Fruit fly (Drosophila melanogaster): Measurements from ENCODE around the gene Cyp4d2.

Gene Cyp4d2

DNA sequence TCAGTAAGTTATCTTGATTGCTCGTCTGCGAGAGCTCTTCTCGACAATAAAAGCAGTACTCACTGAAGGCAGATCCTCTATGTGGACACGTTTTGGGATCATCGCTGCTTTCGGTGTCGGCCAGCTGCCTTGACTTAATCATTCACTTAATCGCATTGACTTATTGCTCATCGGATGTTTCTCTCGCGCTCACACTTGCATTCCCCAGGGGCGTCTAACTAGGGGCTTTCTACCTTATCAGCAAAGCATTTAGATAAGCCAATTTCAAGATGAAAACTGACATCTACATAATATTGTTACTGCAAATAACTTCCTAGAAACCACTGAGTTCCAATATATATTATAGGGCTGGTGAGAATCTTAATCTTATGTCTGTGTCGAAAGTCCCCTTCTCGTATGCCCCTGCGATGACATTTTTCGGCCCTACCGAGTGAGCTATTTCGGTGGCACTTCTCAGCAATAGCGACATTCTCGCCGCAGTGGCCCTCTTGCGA is 36.6 kb downstream of the Cyp4d2 start:
- TF ChIP-seq CG10979 (tag; optimal IDR thresholded peaks at IDR 0.05) (no peak), sens-2 (GFP tag; IDR thresholded peaks at IDR 0.05) (no peak), Med (GFP tag) (peak; percentile 25), CG18476 (GFP tag; optimal IDR thresholded peaks at IDR 0.05) (no peak), CG12942 (GFP tag; optimal IDR thresholded peaks at IDR 0.05) (no peak), CG11504 (tag; optimal IDR thresholded peaks at IDR 0.05) (peak; percentile 6), Blimp-1 (GFP tag; optimal IDR thresholded peaks at IDR 0.05) (peak; percentile 14), lov (optimal IDR thresholded peaks at IDR 0.05) (no peak), lov (GFP tag; IDR thresholded peaks at IDR 0.05) (no peak), Opbp (GFP tag; IDR thresholded peaks at IDR 0.05; ENCODE audit: partially characterized antibody) (no peak), gfzf (GFP tag; optimal IDR thresholded peaks at IDR 0.05) (no peak)

dm6 chrX:2213759-2214406 is 38.1 kb downstream of the Cyp4d2 start, which contains the start of gene SmydA-8:
TSS of gene SmydA-8 (minus strand) at chrX:2213809.
- no peak for TF ChIP-seq Eip74EF (GFP tag; optimal IDR thresholded peaks at IDR 0.05)
- TF ChIP-seq sens (GFP tag): peak; percentile 19
- TF ChIP-seq Deaf1 (tag; optimal IDR thresholded peaks at IDR 0.05): peak; percentile 51
- no peak for TF ChIP-seq Lhr (GFP tag; optimal IDR thresholded peaks at IDR 0.05)
- peak; percentile 89 for TF ChIP-seq CG7372 (GFP tag; IDR thresholded peaks at IDR 0.05)
- TF ChIP-seq hkb (optimal IDR thresholded peaks at IDR 0.05): no peak
- TF ChIP-seq hkb (GFP tag; IDR thresholded peaks at IDR 0.05): 0 out of 2 replicates have a peak, but pooled peaks have one; percentile 10
- peak; percentile 27 for TF ChIP-seq Med (GFP tag)
- no peak for TF ChIP-seq CG7786 (GFP tag; optimal IDR thresholded peaks at IDR 0.05)
- peak in 1 of 2 experiments; percentile 66 for TF ChIP-seq Pdp1 (GFP tag; optimal IDR thresholded peaks at IDR 0.05)
- no peak for TF ChIP-seq danr (GFP tag; IDR thresholded peaks at IDR 0.05)
- no peak for TF ChIP-seq CG12391 (tag; optimal IDR thresholded peaks at IDR 0.05)
- peak; percentile 6 for TF ChIP-seq CG12769 (tag; optimal IDR thresholded peaks at IDR 0.05)
- peak; percentile 57 for TF ChIP-seq CG10979 (tag; optimal IDR thresholded peaks at IDR 0.05)
- TF ChIP-seq CG13287 (GFP tag; IDR thresholded peaks at IDR 0.05; ENCODE audit: partially characterized antibody): 0 out of 2 replicates have a peak, but pooled peaks have one; percentile 13
- TF ChIP-seq CG9437 (GFP tag; optimal IDR thresholded peaks at IDR 0.05): peak; percentile 98

DNA sequence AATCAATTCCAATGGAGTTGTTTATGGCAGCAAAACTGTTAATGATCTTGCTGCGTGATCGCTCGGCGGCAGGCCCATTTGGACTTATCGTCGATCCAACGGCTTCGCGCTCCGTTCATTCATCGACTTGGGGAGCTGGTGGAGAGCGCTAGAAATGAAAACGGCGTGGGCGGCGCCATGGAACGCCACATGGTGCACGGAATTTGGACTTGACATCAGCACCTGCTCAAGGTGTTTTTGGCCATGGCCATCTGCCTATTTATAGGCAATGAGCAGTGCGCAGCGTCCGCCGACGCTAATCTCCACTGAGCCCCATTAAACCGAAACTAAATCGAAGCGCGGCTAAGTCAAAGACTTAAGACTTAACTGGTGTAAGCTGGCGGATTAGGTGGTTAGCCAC is 42.6 kb downstream of the Cyp4d2 start:
- TF ChIP-seq Hey (tag; optimal IDR thresholded peaks at IDR 0.05) (no peak), sd (tag; optimal IDR thresholded peaks at IDR 0.05) (peak; percentile 83), fru (optimal IDR thresholded peaks at IDR 0.05) (no peak), sr (GFP tag; IDR thresholded peaks at IDR 0.05) (peak; percentile 80)

- peak; percentile 46; the same call in 1 of the 3 replicates for TF ChIP-seq sr (GFP tag; IDR thresholded peaks at IDR 0.05)
- TF ChIP-seq sd (tag; optimal IDR thresholded peaks at IDR 0.05): peak; percentile 61
- no peak for TF ChIP-seq lbe (GFP tag; optimal IDR thresholded peaks at IDR 0.05)
- no peak for TF ChIP-seq NFAT (GFP tag; IDR thresholded peaks at IDR 0.05)
- TF ChIP-seq CG4328 (GFP tag; optimal IDR thresholded peaks at IDR 0.05): peak; percentile 58
- no peak for TF ChIP-seq CG8290 (GFP tag; optimal IDR thresholded peaks at IDR 0.05)
- TF ChIP-seq CG8290 (tag; optimal IDR thresholded peaks at IDR 0.05): no peak
- TF ChIP-seq CG10543 (GFP tag; optimal IDR thresholded peaks at IDR 0.05): peak; percentile 89
- TF ChIP-seq chinmo (GFP tag; IDR thresholded peaks at IDR 0.05; ENCODE audit: partially characterized antibody): 0 out of 4 replicates have a peak, but pooled peaks have one; percentile 21
- peak; percentile 18 for TF ChIP-seq Deaf1 (tag; optimal IDR thresholded peaks at IDR 0.05)
- peak; percentile 26 for TF ChIP-seq abd-A (tag; optimal IDR thresholded peaks at IDR 0.05)
Observed at dm6 chrX:2219246-2219645, 43.4 kb downstream of the Cyp4d2 start.

All from whole organism, embryonic.